Worm (Caenorhabditis elegans): ENCODE data around the gene gcy-14.
A peak's percentile ranks its signal among the peaks of the same experiment; 100 is the strongest.

Gene gcy-14

ce11 chrV:14820314-14820713, 47.8 kb downstream of the gcy-14 start:
- no peak for TF ChIP-seq madf-2 (tag; optimal IDR thresholded peaks at IDR 0.05)
- TF ChIP-seq K09A11.1 (tag; optimal IDR thresholded peaks at IDR 0.05; ENCODE audit: insufficient read depth): no peak
- TF ChIP-seq ceh-18 (tag; optimal IDR thresholded peaks at IDR 0.05): peak; percentile 29
- no peak for TF ChIP-seq ceh-48 (tag; optimal IDR thresholded peaks at IDR 0.05)
- peak; percentile 24 for TF ChIP-seq unc-55 (GFP tag; optimal IDR thresholded peaks at IDR 0.05)
- no peak for TF ChIP-seq Y22D7AL.16 (tag; optimal IDR thresholded peaks at IDR 0.05)

- TF ChIP-seq pax-1 (tag; optimal IDR thresholded peaks at IDR 0.05) (no peak), mec-3 (tag; optimal IDR thresholded peaks at IDR 0.05; ENCODE audit: borderline replicate concordance) (no peak), K09A11.1 (tag; optimal IDR thresholded peaks at IDR 0.05; ENCODE audit: insufficient read depth) (no peak), ceh-22 (tag; optimal IDR thresholded peaks at IDR 0.05) (no peak), odd-2 (tag; optimal IDR thresholded peaks at IDR 0.05) (no peak), ref-2 (tag; optimal IDR thresholded peaks at IDR 0.05) (no peak), elt-4 (tag; optimal IDR thresholded peaks at IDR 0.05) (no peak), ama-1 (optimal IDR thresholded peaks at IDR 0.05) (no peak)
Observed at ce11 chrV:14815500-14815899, 52.6 kb downstream of the gcy-14 start, which contains the start of gene rin-1. TSS of gene rin-1 (minus strand) at chrV:14815600.

ce11 chrV:14813566-14813965, 54.5 kb downstream of the gcy-14 start:
- TF ChIP-seq F13H6.1 (tag; optimal IDR thresholded peaks at IDR 0.05) (no peak), mec-3 (tag; optimal IDR thresholded peaks at IDR 0.05; ENCODE audit: borderline replicate concordance) (no peak), pha-2 (tag; optimal IDR thresholded peaks at IDR 0.05) (no peak)
